Worm (Caenorhabditis elegans) whole organism, L3 larva: Measurements from ENCODE around the gene T27E4.1.

Source experiments
- R02D3.7 ChIP-seq: fragments of 150-350 bp; optimal IDR thresholded peaks from 2 replicates; lab custom pipeline; 2014; ENCODE audit warnings: missing biosample characterization, missing genetic modification characterization
- ZK546.5 ChIP-seq: sonication (generic microtip); optimal IDR thresholded peaks from 2 replicates; lab custom pipeline; 2017; ENCODE audit warnings: missing biosample characterization, missing genetic modification characterization
- ama-1 ChIP-seq: fragments of 150-350 bp; optimal IDR thresholded peaks from 2 replicates; lab custom pipeline; 2018
- ceh-16 ChIP-seq: sonication (generic microtip); optimal IDR thresholded peaks from 2 replicates; lab custom pipeline; 2017; ENCODE audit warnings: missing biosample characterization, missing genetic modification characterization
- ceh-28 ChIP-seq: fragments of 150-350 bp; optimal IDR thresholded peaks from 2 replicates; lab custom pipeline; 2014; ENCODE audit warnings: missing biosample characterization, missing genetic modification reagents, missing genetic modification characterization
- ceh-82 ChIP-seq: fragments of 150-350 bp; optimal IDR thresholded peaks from 2 replicates; lab custom pipeline; 2014; ENCODE audit warnings: missing biosample characterization, missing genetic modification characterization
- daf-12 ChIP-seq: fragments of 150-350 bp; optimal IDR thresholded peaks from 2 replicates; lab custom pipeline; 2014; ENCODE audit warnings: missing biosample characterization, missing genetic modification reagents, missing genetic modification characterization
- egl-27 ChIP-seq: sonication (generic microtip); optimal IDR thresholded peaks from 4 replicates; lab custom pipeline; 2017; ENCODE audit warnings: missing biosample characterization, missing genetic modification reagents, missing genetic modification characterization
- egl-5 ChIP-seq: fragments of 150-350 bp; optimal IDR thresholded peaks from 2 replicates; lab custom pipeline; 2017; ENCODE audit warnings: missing biosample characterization, missing genetic modification reagents, missing genetic modification characterization, inconsistent platforms
- elt-1 ChIP-seq: fragments of 150-350 bp; optimal IDR thresholded peaks from 2 replicates; lab custom pipeline; 2014; ENCODE audit warnings: missing biosample characterization, missing genetic modification characterization
- elt-2 ChIP-seq: sonication (generic microtip); optimal IDR thresholded peaks from 2 replicates; lab custom pipeline; 2016; ENCODE audit warnings: missing genetic modification reagents, mild to moderate bottlenecking, missing genetic modification characterization, missing compliant biosample characterization
- elt-3 ChIP-seq, 3 experiments: fragments of 150-350 bp in 1 of 3; sonication (generic microtip) in 2 of 3; optimal IDR thresholded peaks; 2 replicates in 2 of 3; 4 replicates in 1 of 3; lab custom pipeline; 2014 to 2017; ENCODE audit warnings: missing biosample characterization in 3 of 3, missing genetic modification characterization in 3 of 3
- fos-1 ChIP-seq: fragments of 150-350 bp; optimal IDR thresholded peaks from 2 replicates; lab custom pipeline; 2014; ENCODE audit warnings: missing biosample characterization, missing genetic modification characterization
- hmg-11 ChIP-seq: sonication (generic microtip); optimal IDR thresholded peaks from 2 replicates; lab custom pipeline; 2016; ENCODE audit warnings: missing genetic modification characterization, missing compliant biosample characterization
- jun-1 ChIP-seq: fragments of 150-350 bp; optimal IDR thresholded peaks from 2 replicates; lab custom pipeline; 2014; ENCODE audit warnings: missing biosample characterization, missing genetic modification reagents, missing genetic modification characterization
- lin-15B ChIP-seq: fragments of 150-350 bp; optimal IDR thresholded peaks from 2 replicates; lab custom pipeline; 2014; ENCODE audit warnings: missing biosample characterization, missing genetic modification characterization
- lin-39 ChIP-seq: fragments of 150-350 bp; optimal IDR thresholded peaks from 2 replicates; lab custom pipeline; 2018; ENCODE audit warnings: missing biosample characterization, missing genetic modification reagents, missing genetic modification characterization
- lsy-12 ChIP-seq: sonication (generic microtip); optimal IDR thresholded peaks from 2 replicates; lab custom pipeline; 2016; ENCODE audit warnings: mild to moderate bottlenecking, missing genetic modification characterization, missing compliant biosample characterization
- mdl-1 ChIP-seq: fragments of 150-350 bp; optimal IDR thresholded peaks from 2 replicates; lab custom pipeline; 2014; ENCODE audit warnings: missing biosample characterization, missing genetic modification characterization
- mml-1 ChIP-seq: fragments of 150-350 bp; sonication (generic microtip); optimal IDR thresholded peaks from 3 replicates; lab custom pipeline; 2014; ENCODE audit warnings: missing biosample characterization, missing genetic modification characterization
- nfya-1 ChIP-seq: sonication (generic microtip); optimal IDR thresholded peaks from 2 replicates; lab custom pipeline; 2017; ENCODE audit warnings: missing genetic modification characterization, mild to moderate bottlenecking, missing compliant biosample characterization, antibody characterized with exemption, moderate library complexity; ENCODE audit not compliant: insufficient read depth
- nhr-11 ChIP-seq: fragments of 150-350 bp; optimal IDR thresholded peaks from 2 replicates; lab custom pipeline; 2014; ENCODE audit warnings: missing biosample characterization, missing genetic modification characterization
- nhr-23 ChIP-seq: fragments of 150-350 bp; optimal IDR thresholded peaks from 2 replicates; lab custom pipeline; 2014; ENCODE audit warnings: missing biosample characterization, missing genetic modification reagents, missing genetic modification characterization
- nhr-237 ChIP-seq: fragments of 150-350 bp; optimal IDR thresholded peaks from 2 replicates; lab custom pipeline; 2014; ENCODE audit warnings: missing biosample characterization, missing genetic modification characterization
- nhr-25 ChIP-seq: sonication (generic microtip); optimal IDR thresholded peaks from 2 replicates; lab custom pipeline; 2017; ENCODE audit warnings: missing biosample characterization, missing genetic modification characterization
- nhr-43 ChIP-seq: sonication (generic microtip); optimal IDR thresholded peaks from 2 replicates; lab custom pipeline; 2016; ENCODE audit warnings: mild to moderate bottlenecking, missing genetic modification characterization, missing compliant biosample characterization; ENCODE audit not compliant: poor library complexity, severe bottlenecking
- nhr-67 ChIP-seq: fragments of 150-350 bp; optimal IDR thresholded peaks from 2 replicates; lab custom pipeline; 2014; ENCODE audit warnings: missing biosample characterization, missing genetic modification characterization
- nhr-76 ChIP-seq: fragments of 150-350 bp; sonication (generic microtip); optimal IDR thresholded peaks from 5 replicates; lab custom pipeline; 2014; ENCODE audit warnings: missing biosample characterization, missing genetic modification characterization
- nhr-77 ChIP-seq: fragments of 150-350 bp; optimal IDR thresholded peaks from 2 replicates; lab custom pipeline; 2014; ENCODE audit warnings: missing biosample characterization, missing genetic modification characterization
- pha-4 ChIP-seq: fragments of 150-350 bp; optimal IDR thresholded peaks from 2 replicates; lab custom pipeline; 2014; ENCODE audit warnings: missing biosample characterization, missing genetic modification reagents, missing genetic modification characterization
- pqm-1 ChIP-seq: fragments of 150-350 bp; optimal IDR thresholded peaks from 2 replicates; lab custom pipeline; 2017; ENCODE audit warnings: missing biosample characterization, missing genetic modification characterization, inconsistent platforms
- sea-2 ChIP-seq: fragments of 150-350 bp; sonication (generic microtip); optimal IDR thresholded peaks from 4 replicates; lab custom pipeline; 2014; ENCODE audit warnings: missing biosample characterization, missing genetic modification reagents, missing genetic modification characterization
- skn-1 ChIP-seq: fragments of 150-350 bp; optimal IDR thresholded peaks from 2 replicates; lab custom pipeline; 2014; ENCODE audit warnings: missing biosample characterization, missing genetic modification characterization
- snpc-4 ChIP-seq: fragments of 150-350 bp; optimal IDR thresholded peaks from 2 replicates; lab custom pipeline; 2014; ENCODE audit warnings: missing biosample characterization, missing genetic modification characterization
- tbx-2 ChIP-seq: sonication (generic microtip); optimal IDR thresholded peaks from 2 replicates; lab custom pipeline; 2016; ENCODE audit warnings: mild to moderate bottlenecking, missing genetic modification characterization, missing compliant biosample characterization
- unc-39 ChIP-seq: sonication (generic microtip); optimal IDR thresholded peaks from 4 replicates; lab custom pipeline; 2017; ENCODE audit warnings: missing biosample characterization, missing genetic modification characterization
- unc-62 ChIP-seq: fragments of 150-350 bp; sonication (generic microtip); optimal IDR thresholded peaks from 4 replicates; lab custom pipeline; 2014; ENCODE audit warnings: missing biosample characterization, missing genetic modification reagents, missing genetic modification characterization
- zag-1 ChIP-seq: fragments of 150-350 bp; optimal IDR thresholded peaks from 2 replicates; lab custom pipeline; 2014; ENCODE audit warnings: missing biosample characterization, missing genetic modification characterization
- ztf-11 ChIP-seq: fragments of 150-350 bp; optimal IDR thresholded peaks from 2 replicates; lab custom pipeline; 2014; ENCODE audit warnings: missing biosample characterization, missing genetic modification characterization
- ztf-4 ChIP-seq: fragments of 150-350 bp; optimal IDR thresholded peaks from 2 replicates; lab custom pipeline; 2014; ENCODE audit warnings: missing biosample characterization, missing genetic modification characterization

The T27E4.1 gene

ce11 chrV:9095613-9096317 is 3.6 kb downstream of the T27E4.1 start, which contains the start of gene F21C10.10:
F21C10.10 (plus strand) TSS chrV:9096267.
- TF ChIP-seq nhr-23 (tag; lab: Kevin White, UChicago): peak; percentile 95
- peak; percentile 19 for TF ChIP-seq R02D3.7 (tag; lab: Kevin White, UChicago)
- TF ChIP-seq pqm-1: peak; percentile 89
- TF ChIP-seq elt-2 (tag; lab: Kevin White, UChicago): peak; percentile 93
- TF ChIP-seq nhr-25 (tag; lab: Kevin White, UChicago): peak; percentile 94
- TF ChIP-seq zag-1 (tag; lab: Kevin White, UChicago): no peak
- peak; percentile 82 for TF ChIP-seq mml-1 (tag; lab: Kevin White, UChicago)
- TF ChIP-seq ZK546.5 (tag; lab: Kevin White, UChicago): no peak
- no peak for TF ChIP-seq sea-2 (GFP tag; lab: Kevin White, UChicago)
- peak; percentile 89 for TF ChIP-seq mdl-1 (tag; lab: Kevin White, UChicago)
- peak; percentile 80 for TF ChIP-seq ceh-28 (tag; lab: Kevin White, UChicago)
- TF ChIP-seq nfya-1: peak; percentile 85
- peak; percentile 15 for TF ChIP-seq fos-1 (tag; lab: Kevin White, UChicago)
- TF ChIP-seq daf-12 (tag; lab: Kevin White, UChicago): no peak
- TF ChIP-seq lin-15B (tag; lab: Kevin White, UChicago): no peak
- peak; percentile 96 for TF ChIP-seq pha-4
- peak; percentile 41 for TF ChIP-seq lsy-12 (tag; lab: Kevin White, UChicago)
- TF ChIP-seq nhr-237 (tag; lab: Kevin White, UChicago): no peak
- TF ChIP-seq skn-1: peak; percentile 6
- TF ChIP-seq egl-27 (tag; lab: Kevin White, UChicago): peak; percentile 54
- TF ChIP-seq nhr-11 (tag; lab: Kevin White, UChicago): peak; percentile 33
- TF ChIP-seq hmg-11 (tag; lab: Kevin White, UChicago): peak; percentile 62
- TF ChIP-seq ceh-16: no peak
- TF ChIP-seq nhr-67: no peak
- TF ChIP-seq tbx-2 (tag; lab: Kevin White, UChicago): peak; percentile 57
- peak; percentile 65 for TF ChIP-seq ztf-4 (tag; lab: Kevin White, UChicago)
- no peak for TF ChIP-seq ceh-82
- TF ChIP-seq nhr-76 (tag; lab: Kevin White, UChicago): peak; percentile 92
- peak; percentile 55 for TF ChIP-seq snpc-4 (tag; lab: Kevin White, UChicago)
- peak; percentile 23 for TF ChIP-seq nhr-77 (tag; lab: Kevin White, UChicago)
- peak; percentile 84 for TF ChIP-seq lin-39 (tag; lab: Kevin White, UChicago)
- TF ChIP-seq ztf-11 (tag; lab: Kevin White, UChicago): no peak
- peak; percentile 47 for TF ChIP-seq unc-62 (GFP tag; lab: Kevin White, UChicago)
- peak; percentile 84 for TF ChIP-seq egl-5 (tag; lab: Kevin White, UChicago)
- peak; percentile 91 for TF ChIP-seq jun-1
- peak; percentile 98 for TF ChIP-seq nhr-43
- TF ChIP-seq elt-3 (tag; optimal IDR thresholded peaks at IDR 0.05; lab: Kevin White, UChicago): peak in 2 of 3 experiments; percentile 43 to 81
- TF ChIP-seq, all 47 proteins: peak for 27

- TF ChIP-seq sea-2 (GFP tag; lab: Kevin White, UChicago) (no peak), unc-39 (no peak), lin-39 (tag; lab: Kevin White, UChicago) (peak; percentile 20), ama-1 (lab: Kevin White, UChicago) (peak; percentile 55), elt-1 (tag; lab: Kevin White, UChicago) (no peak)
Observed at ce11 chrV:9096674-9097073, 4.5 kb downstream of the T27E4.1 start.

- TF ChIP-seq zag-1 (tag; lab: Kevin White, UChicago) (no peak), hmg-11 (tag; lab: Kevin White, UChicago) (no peak)
Observed at ce11 chrV:9097213-9097612, 5.1 kb downstream of the T27E4.1 start.
